Worm (Caenorhabditis elegans): ENCODE results near the gene vit-3.

DNA sequence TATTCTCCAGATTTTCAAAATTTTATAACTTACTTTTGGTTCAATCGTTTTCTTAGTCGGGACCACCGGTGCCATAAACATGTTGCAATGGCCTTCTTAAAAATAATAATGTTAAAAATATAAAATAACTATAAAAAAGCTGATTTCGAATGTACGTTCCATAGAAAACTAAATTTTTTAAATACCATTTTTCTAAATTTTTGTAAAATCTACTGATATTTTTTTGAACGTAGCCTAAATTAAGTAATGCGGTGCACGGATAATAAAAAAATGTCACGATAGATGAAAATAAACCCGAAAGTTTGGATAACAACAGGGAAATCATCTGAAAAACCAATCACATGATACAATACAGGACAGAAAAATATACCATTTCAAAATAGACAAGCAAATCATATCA lies 1.1 kb upstream of the vit-3 start, which contains the start of gene T27A10.5:
- TF ChIP-seq blmp-1 (tag; optimal IDR thresholded peaks at IDR 0.05; ENCODE audit: insufficient read depth) (no peak), unc-62 (GFP tag; optimal IDR thresholded peaks at IDR 0.05) (no peak), zag-1 (tag; optimal IDR thresholded peaks at IDR 0.05) (no peak), ama-1 (optimal IDR thresholded peaks at IDR 0.05) (no peak), nhr-10 (tag; optimal IDR thresholded peaks at IDR 0.05) (no peak), elt-1 (tag; optimal IDR thresholded peaks at IDR 0.05) (no peak), mab-5 (tag; optimal IDR thresholded peaks at IDR 0.05) (no peak), sma-3 (GFP tag; optimal IDR thresholded peaks at IDR 0.05) (no peak), nhr-77 (tag; optimal IDR thresholded peaks at IDR 0.05) (no peak), gmeb-1 (tag; optimal IDR thresholded peaks at IDR 0.05) (no peak), nhr-11 (tag; optimal IDR thresholded peaks at IDR 0.05) (no peak), egl-27 (tag; optimal IDR thresholded peaks at IDR 0.05) (no peak), unc-39 (tag; optimal IDR thresholded peaks at IDR 0.05) (no peak), nhr-6 (tag; optimal IDR thresholded peaks at IDR 0.05) (no peak)
